Worm (Caenorhabditis elegans) whole organism, late embryonic: ENCODE data around the gene lyst-1.

ENCODE experiments used
- F13H6.1 ChIP-seq: sonication (generic microtip); optimal IDR thresholded peaks from 2 replicates; lab custom pipeline; 2016; ENCODE audit warnings: missing genetic modification characterization, missing compliant biosample characterization
- ahr-1 ChIP-seq: sonication (generic microtip); optimal IDR thresholded peaks from 2 replicates; lab custom pipeline; 2016; ENCODE audit warnings: missing genetic modification characterization, missing compliant biosample characterization
- ceh-14 ChIP-seq: sonication (generic microtip); optimal IDR thresholded peaks from 2 replicates; lab custom pipeline; 2016; ENCODE audit warnings: missing genotype, missing genetic modification characterization, missing compliant biosample characterization
- ceh-18 ChIP-seq: sonication (generic microtip); optimal IDR thresholded peaks from 2 replicates; lab custom pipeline; 2016; ENCODE audit warnings: missing genetic modification characterization, missing compliant biosample characterization
- ceh-19 ChIP-seq: fragments of 200-800 bp; sonication (Bioruptor generic); optimal IDR thresholded peaks from 2 replicates; lab custom pipeline; 2018; ENCODE audit warnings: mild to moderate bottlenecking, missing genetic modification characterization, missing compliant biosample characterization
- ceh-2 ChIP-seq: sonication (generic microtip); optimal IDR thresholded peaks from 2 replicates; lab custom pipeline; 2016; ENCODE audit warnings: missing genotype, missing genetic modification characterization, missing compliant biosample characterization
- ceh-22 ChIP-seq: sonication (generic microtip); optimal IDR thresholded peaks from 2 replicates; lab custom pipeline; 2017; ENCODE audit warnings: missing biosample characterization, missing genetic modification characterization
- ceh-24 ChIP-seq: sonication (generic microtip); optimal IDR thresholded peaks from 2 replicates; lab custom pipeline; 2016; ENCODE audit warnings: mild to moderate bottlenecking, missing genetic modification characterization, missing compliant biosample characterization
- ceh-31 ChIP-seq: sonication (generic microtip); optimal IDR thresholded peaks from 2 replicates; lab custom pipeline; 2016; ENCODE audit warnings: missing genetic modification characterization, missing compliant biosample characterization
- ceh-34 ChIP-seq: sonication (generic microtip); optimal IDR thresholded peaks from 2 replicates; lab custom pipeline; 2016; ENCODE audit warnings: mild to moderate bottlenecking, missing genetic modification characterization, missing compliant biosample characterization
- ceh-45 ChIP-seq: fragments of 200-800 bp; sonication (Bioruptor generic); IDR thresholded peaks from 2 replicates; pipeline ENCODE4 v1.3.6; 2022; ENCODE audit warnings: missing genetic modification reagents, missing genetic modification characterization, missing compliant biosample characterization
- ceh-6 ChIP-seq: fragments of 200-800 bp; sonication (Bioruptor generic); optimal IDR thresholded peaks from 2 replicates; lab custom pipeline; 2018; ENCODE audit warnings: mild to moderate bottlenecking, missing genetic modification characterization, missing compliant biosample characterization
- dmd-4 ChIP-seq: sonication (generic microtip); optimal IDR thresholded peaks from 2 replicates; lab custom pipeline; 2016; ENCODE audit warnings: borderline replicate concordance, missing genetic modification characterization, missing compliant biosample characterization
- dve-1 ChIP-seq: sonication (generic microtip); optimal IDR thresholded peaks from 2 replicates; lab custom pipeline; 2017; ENCODE audit warnings: antibody characterized with exemption, mild to moderate bottlenecking, missing genetic modification characterization, missing compliant biosample characterization
- elt-2 ChIP-seq: sonication (generic microtip); optimal IDR thresholded peaks from 2 replicates; lab custom pipeline; 2016; ENCODE audit warnings: missing genetic modification reagents, missing genetic modification characterization, missing compliant biosample characterization
- elt-4 ChIP-seq: sonication (generic microtip); optimal IDR thresholded peaks from 2 replicates; lab custom pipeline; 2016; ENCODE audit warnings: missing genetic modification characterization, missing compliant biosample characterization
- ets-4 ChIP-seq: sonication (generic microtip); optimal IDR thresholded peaks from 2 replicates; lab custom pipeline; 2016; ENCODE audit warnings: missing genetic modification characterization, missing compliant biosample characterization
- gmeb-2 ChIP-seq: sonication (generic microtip); optimal IDR thresholded peaks from 2 replicates; lab custom pipeline; 2016; ENCODE audit warnings: missing genetic modification characterization, inconsistent platforms, missing compliant biosample characterization
- hlh-15 ChIP-seq: sonication (generic microtip); optimal IDR thresholded peaks from 2 replicates; lab custom pipeline; 2016; ENCODE audit warnings: missing genetic modification characterization, missing compliant biosample characterization
- hlh-30 ChIP-seq: sonication (generic microtip); optimal IDR thresholded peaks from 2 replicates; lab custom pipeline; 2017; ENCODE audit warnings: antibody characterized with exemption, missing genetic modification characterization, missing compliant biosample characterization; ENCODE audit not compliant: insufficient read depth
- hlh-8 ChIP-seq: sonication (generic microtip); optimal IDR thresholded peaks from 2 replicates; lab custom pipeline; 2016; ENCODE audit warnings: missing genotype, missing genetic modification characterization, missing compliant biosample characterization
- lim-6 ChIP-seq: sonication (generic microtip); optimal IDR thresholded peaks from 2 replicates; lab custom pipeline; 2016; ENCODE audit warnings: missing genetic modification characterization, missing compliant biosample characterization
- nfya-1 ChIP-seq: sonication (generic microtip); optimal IDR thresholded peaks from 2 replicates; lab custom pipeline; 2017; ENCODE audit warnings: missing genetic modification characterization, mild to moderate bottlenecking, missing compliant biosample characterization, antibody characterized with exemption, moderate library complexity
- nhr-11 ChIP-seq: fragments of 150-350 bp; optimal IDR thresholded peaks from 2 replicates; lab custom pipeline; 2014; ENCODE audit warnings: missing biosample characterization, missing genetic modification characterization
- npax-4 ChIP-seq: sonication (generic microtip); optimal IDR thresholded peaks from 2 replicates; lab custom pipeline; 2016; ENCODE audit warnings: missing genetic modification characterization, missing compliant biosample characterization
- odd-2 ChIP-seq: sonication (generic microtip); optimal IDR thresholded peaks from 2 replicates; lab custom pipeline; 2017; ENCODE audit warnings: antibody characterized with exemption, mild to moderate bottlenecking, missing genetic modification characterization, missing compliant biosample characterization
- pag-3 ChIP-seq: sonication (generic microtip); optimal IDR thresholded peaks from 2 replicates; lab custom pipeline; 2016; ENCODE audit warnings: missing compliant biosample characterization, missing genetic modification characterization, borderline replicate concordance
- pax-1 ChIP-seq: fragments of 150-350 bp; optimal IDR thresholded peaks from 2 replicates; lab custom pipeline; 2014; ENCODE audit warnings: missing biosample characterization, missing genetic modification characterization
- pha-2 ChIP-seq: sonication (generic microtip); optimal IDR thresholded peaks from 2 replicates; lab custom pipeline; 2017; ENCODE audit warnings: mild to moderate bottlenecking, missing genetic modification characterization, missing compliant biosample characterization
- ref-2 ChIP-seq: sonication (generic microtip); optimal IDR thresholded peaks from 2 replicates; lab custom pipeline; 2016; ENCODE audit warnings: missing genetic modification characterization, missing compliant biosample characterization
- rnt-1 ChIP-seq: sonication (generic microtip); optimal IDR thresholded peaks from 2 replicates; lab custom pipeline; 2016; ENCODE audit warnings: missing genetic modification characterization, missing compliant biosample characterization
- sox-2 ChIP-seq: fragments of 200-800 bp; sonication (Bioruptor generic); IDR thresholded peaks from 2 replicates; pipeline ENCODE4 v1.3.6; 2022; ENCODE audit warnings: missing genetic modification reagents, missing genetic modification characterization, missing compliant biosample characterization
- sox-4 ChIP-seq: sonication (generic microtip); optimal IDR thresholded peaks from 2 replicates; lab custom pipeline; 2017; ENCODE audit warnings: mild to moderate bottlenecking, missing genetic modification characterization, inconsistent platforms, missing compliant biosample characterization
- ttx-3 ChIP-seq: sonication (generic microtip); optimal IDR thresholded peaks from 2 replicates; lab custom pipeline; 2016; ENCODE audit warnings: missing genetic modification reagents, missing genetic modification characterization, missing compliant biosample characterization
- unc-42 ChIP-seq: sonication (generic microtip); optimal IDR thresholded peaks from 2 replicates; lab custom pipeline; 2016; ENCODE audit warnings: missing genotype, missing genetic modification characterization, missing compliant biosample characterization
- unc-55 ChIP-seq: sonication (generic microtip); optimal IDR thresholded peaks from 2 replicates; lab custom pipeline; 2017; ENCODE audit warnings: missing biosample characterization, missing genetic modification reagents, missing genetic modification characterization
- zip-5 ChIP-seq: sonication (generic microtip); optimal IDR thresholded peaks from 2 replicates; lab custom pipeline; 2016; ENCODE audit warnings: missing genetic modification characterization, missing compliant biosample characterization

The lyst-1 gene

ce11 chrX:12141051-12141450 lies at the start of gene lyst-1:
lyst-1 (minus strand) TSS chrX:12141151.
- TF ChIP-seq ets-4: no peak
- TF ChIP-seq odd-2: no peak
- TF ChIP-seq elt-2 (tag; lab: Kevin White, UChicago): no peak
- no peak for TF ChIP-seq hlh-8 (tag; lab: Kevin White, UChicago)

ce11 chrX:12188280-12189071 lies 47.5 kb upstream of the lyst-1 start:
- TF ChIP-seq ceh-18 (tag; lab: Kevin White, UChicago) (no peak), npax-4 (tag; lab: Kevin White, UChicago) (no peak), unc-55 (peak; percentile 20), sox-4 (tag; lab: Kevin White, UChicago) (no peak), ceh-34 (tag; lab: Kevin White, UChicago) (no peak), pha-2 (tag; lab: Kevin White, UChicago) (no peak), rnt-1 (tag; lab: Kevin White, UChicago) (no peak), gmeb-2 (tag; lab: Kevin White, UChicago) (no peak), elt-4 (tag; lab: Kevin White, UChicago) (no peak)

- no peak for TF ChIP-seq ceh-2
- no peak for TF ChIP-seq zip-5
- no peak for TF ChIP-seq sox-4 (tag; lab: Kevin White, UChicago)
- no peak for TF ChIP-seq F13H6.1 (tag; lab: Kevin White, UChicago)
- no peak for TF ChIP-seq elt-2 (tag; lab: Kevin White, UChicago)
- no peak for TF ChIP-seq pha-2 (tag; lab: Kevin White, UChicago)
- no peak for TF ChIP-seq hlh-15 (tag; lab: Kevin White, UChicago)
- TF ChIP-seq lim-6 (tag; lab: Kevin White, UChicago): no peak
- TF ChIP-seq, all 69 proteins: peak for 0
Measured at ce11 chrX:12186592-12186991, 45.6 kb upstream of the lyst-1 start.

ce11 chrX:12185847-12186559 lies 45.1 kb upstream of the lyst-1 start:
- TF ChIP-seq ceh-6 (no peak), pag-3 (tag; lab: Kevin White, UChicago) (no peak), pax-1 (tag; lab: Kevin White, UChicago) (no peak), lim-6 (tag; lab: Kevin White, UChicago) (no peak), gmeb-2 (tag; lab: Kevin White, UChicago) (no peak), ceh-45 (GFP tag; lab: Robert Waterston, UW) (no peak), ceh-22 (tag; lab: Kevin White, UChicago) (no peak), unc-42 (tag; lab: Kevin White, UChicago) (no peak), ceh-24 (tag; lab: Kevin White, UChicago) (no peak), hlh-30 (tag; lab: Kevin White, UChicago) (no peak), elt-4 (tag; lab: Kevin White, UChicago) (no peak), pha-2 (tag; lab: Kevin White, UChicago) (no peak), ceh-19 (no peak)

- TF ChIP-seq ceh-14 (tag; lab: Kevin White, UChicago) (peak; percentile 86), unc-55 (peak; percentile 28), ceh-22 (tag; lab: Kevin White, UChicago) (no peak), ahr-1 (tag; lab: Kevin White, UChicago) (no peak), nfya-1 (tag; lab: Kevin White, UChicago) (no peak), unc-42 (tag; lab: Kevin White, UChicago) (peak; percentile 99), dve-1 (no peak), sox-2 (no peak), ceh-31 (tag; lab: Kevin White, UChicago) (peak; percentile 63), hlh-8 (tag; lab: Kevin White, UChicago) (no peak), nhr-11 (tag; lab: Kevin White, UChicago) (no peak), ttx-3 (no peak), dmd-4 (tag; lab: Kevin White, UChicago) (no peak), hlh-15 (tag; lab: Kevin White, UChicago) (no peak), ref-2 (tag; lab: Kevin White, UChicago) (peak; percentile 6), ets-4 (no peak), lim-6 (tag; lab: Kevin White, UChicago) (no peak)
Measured at ce11 chrX:12184393-12184792, 43.4 kb upstream of the lyst-1 start.
